Worm (Caenorhabditis elegans): Measurements from ENCODE around the gene C48D1.9.

DNA sequence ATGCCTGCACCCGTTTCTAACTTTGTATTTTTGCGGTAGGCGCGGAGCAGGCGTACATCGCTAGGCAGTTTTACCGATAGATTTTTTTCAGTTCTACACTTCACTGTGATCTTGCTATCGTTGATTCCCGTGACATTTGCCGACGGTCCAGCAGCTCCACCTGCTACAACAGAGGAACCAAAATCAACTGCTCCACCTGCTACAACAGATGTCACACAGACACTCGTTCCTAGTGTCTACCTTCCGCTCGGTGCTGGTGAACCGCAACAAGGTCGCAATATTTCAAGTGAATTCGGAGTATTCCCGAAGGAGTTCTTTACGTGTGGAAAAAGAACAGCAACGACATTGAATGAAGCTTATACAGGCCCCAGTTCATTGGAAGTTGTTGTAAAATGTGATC is 19.4 kb downstream of the C48D1.9 start:
- TF ChIP-seq nhr-237 (tag; optimal IDR thresholded peaks at IDR 0.05) (no peak), nhr-77 (tag; optimal IDR thresholded peaks at IDR 0.05) (no peak), blmp-1 (tag; optimal IDR thresholded peaks at IDR 0.05; ENCODE audit: insufficient read depth) (no peak), egl-27 (tag; optimal IDR thresholded peaks at IDR 0.05) (no peak), ztf-4 (tag; optimal IDR thresholded peaks at IDR 0.05) (no peak), ZK546.5 (tag; optimal IDR thresholded peaks at IDR 0.05) (no peak), R02D3.7 (tag; optimal IDR thresholded peaks at IDR 0.05) (no peak), ama-1 (optimal IDR thresholded peaks at IDR 0.05) (no peak), nhr-25 (tag; optimal IDR thresholded peaks at IDR 0.05) (no peak), lin-39 (tag; optimal IDR thresholded peaks at IDR 0.05) (no peak), elt-3 (tag; optimal IDR thresholded peaks at IDR 0.05) (no peak)
